Fruit fly (Drosophila melanogaster) whole organism, embryonic: ENCODE results near the gene GstT4.

ENCODE experiments used
- CG10366 ChIP-seq: fragments of 200-800 bp; sonication (Bioruptor generic); IDR thresholded peaks from 2 replicates; pipeline ENCODE4 v1.3.6; 2022; ENCODE audit warnings: missing biosample characterization, missing genetic modification characterization
- CG11504 ChIP-seq: fragments of 200-800 bp; sonication (Bioruptor generic); optimal IDR thresholded peaks from 3 replicates; lab custom pipeline; 2019; ENCODE audit warnings: missing biosample characterization, mild to moderate bottlenecking, missing genetic modification characterization, moderate library complexity
- CG14050 ChIP-seq: fragments of 200-800 bp; sonication (Bioruptor generic); IDR thresholded peaks from 3 replicates; pipeline ENCODE4 v1.3.6; 2022; ENCODE audit warnings: missing biosample characterization, missing genetic modification characterization
- CG14710 ChIP-seq: fragments of 200-800 bp; sonication (Bioruptor generic); optimal IDR thresholded peaks from 3 replicates; lab custom pipeline; 2019; ENCODE audit warnings: missing biosample characterization, mild to moderate bottlenecking, missing genetic modification characterization, moderate library complexity
- CG17912 ChIP-seq: fragments of 200-800 bp; sonication (Bioruptor generic); optimal IDR thresholded peaks from 2 replicates; lab custom pipeline; 2018; ENCODE audit warnings: missing biosample characterization, mild to moderate bottlenecking, missing genetic modification characterization
- CG2678 ChIP-seq: fragments of 200-800 bp; sonication (Bioruptor generic); optimal IDR thresholded peaks from 3 replicates; lab custom pipeline; 2019; ENCODE audit warnings: missing biosample characterization, mild to moderate bottlenecking, missing genetic modification characterization, moderate library complexity
- CG30020 ChIP-seq: fragments of 200-800 bp; optimal IDR thresholded peaks from 2 replicates; lab custom pipeline; 2019; ENCODE audit warnings: missing biosample characterization, mild to moderate bottlenecking, missing genetic modification characterization, moderate library complexity
- CG34422 ChIP-seq: fragments of 200-800 bp; sonication (Bioruptor generic); IDR thresholded peaks from 3 replicates; pipeline ENCODE4 v1.3.6; 2022; ENCODE audit warnings: missing biosample characterization, missing genetic modification characterization
- CG4282 ChIP-seq: fragments of 200-800 bp; sonication (Bioruptor generic); optimal IDR thresholded peaks from 2 replicates; lab custom pipeline; 2016; ENCODE audit warnings: missing biosample characterization, missing genetic modification characterization
- CG4617 ChIP-seq: fragments of 200-800 bp; sonication (Bioruptor generic); optimal IDR thresholded peaks from 3 replicates; lab custom pipeline; 2016; ENCODE audit warnings: missing biosample characterization, missing genetic modification characterization, borderline replicate concordance
- CG5245 ChIP-seq: fragments of 200-800 bp; sonication (Bioruptor generic); optimal IDR thresholded peaks from 3 replicates; lab custom pipeline; 2016; ENCODE audit warnings: missing biosample characterization, missing genetic modification characterization
- CG6254 ChIP-seq: fragments of 200-800 bp; sonication (Bioruptor generic); optimal IDR thresholded peaks from 3 replicates; lab custom pipeline; 2017; ENCODE audit warnings: mild to moderate bottlenecking, missing biosample characterization, missing genetic modification reagents, missing genetic modification characterization
- CG7271 ChIP-seq: fragments of 200-800 bp; sonication (Bioruptor generic); optimal IDR thresholded peaks from 2 replicates; lab custom pipeline; 2018; ENCODE audit warnings: missing biosample characterization, mild to moderate bottlenecking, missing genetic modification characterization, moderate library complexity
- CG7556 ChIP-seq: fragments of 200-800 bp; sonication (Bioruptor generic); optimal IDR thresholded peaks from 2 replicates; lab custom pipeline; 2017; ENCODE audit warnings: missing biosample characterization, mild to moderate bottlenecking, missing genetic modification characterization
- Chrac-16 ChIP-seq: fragments of 200-800 bp; sonication (Bioruptor generic); optimal IDR thresholded peaks from 3 replicates; lab custom pipeline; 2016; ENCODE audit warnings: missing biosample characterization, missing genetic modification characterization
- CkIIα-i1 ChIP-seq: fragments of 200-800 bp; sonication (Bioruptor generic); IDR thresholded peaks from 2 replicates; pipeline ENCODE4 v1.3.6; 2022; ENCODE audit warnings: missing biosample characterization, missing genetic modification characterization
- CrebB ChIP-seq: fragments of 200-800 bp; sonication (Bioruptor generic); optimal IDR thresholded peaks from 3 replicates; lab custom pipeline; 2018; ENCODE audit warnings: missing biosample characterization, mild to moderate bottlenecking, missing genetic modification characterization
- Dad ChIP-seq: fragments of 200-800 bp; sonication (Bioruptor generic); optimal IDR thresholded peaks from 3 replicates; lab custom pipeline; 2016; ENCODE audit warnings: missing biosample characterization, missing genetic modification characterization
- Deaf1 ChIP-seq: fragments of 200-800 bp; optimal IDR thresholded peaks from 3 replicates; lab custom pipeline; 2019; ENCODE audit warnings: missing biosample characterization, mild to moderate bottlenecking, missing genetic modification characterization, moderate library complexity
- Dp ChIP-seq: fragments of 200-800 bp; sonication (Bioruptor generic); optimal IDR thresholded peaks from 2 replicates; lab custom pipeline; 2018; ENCODE audit warnings: missing biosample characterization, mild to moderate bottlenecking, missing genetic modification characterization, moderate library complexity
- E2f1 ChIP-seq: fragments of 200-800 bp; sonication (Bioruptor generic); IDR thresholded peaks from 2 replicates; pipeline ENCODE4 v1.3.6; 2022; ENCODE audit warnings: missing biosample characterization, missing genetic modification characterization
- Fer3 ChIP-seq: fragments of 200-800 bp; sonication (Bioruptor generic); optimal IDR thresholded peaks from 2 replicates; lab custom pipeline; 2018; ENCODE audit warnings: missing biosample characterization, mild to moderate bottlenecking, missing genetic modification characterization, moderate library complexity
- Gug ChIP-seq: fragments of 200-800 bp; sonication (Bioruptor generic); IDR thresholded peaks from 4 replicates; pipeline ENCODE4 v1.3.6; 2022; ENCODE audit warnings: missing biosample characterization, missing genetic modification characterization
- H15 ChIP-seq: fragments of 200-800 bp; sonication (Bioruptor generic); IDR thresholded peaks from 3 replicates; pipeline ENCODE4 v1.3.6; 2022; ENCODE audit warnings: missing biosample characterization, missing genetic modification characterization
- Lhr ChIP-seq: fragments of 200-800 bp; sonication (Bioruptor generic); optimal IDR thresholded peaks from 3 replicates; lab custom pipeline; 2017; ENCODE audit warnings: mild to moderate bottlenecking, missing biosample characterization, missing genetic modification reagents, missing genetic modification characterization
- Max ChIP-seq: fragments of 200-800 bp; sonication (Bioruptor generic); optimal IDR thresholded peaks from 2 replicates; lab custom pipeline; 2016; ENCODE audit warnings: missing biosample characterization, mild to moderate bottlenecking, missing genetic modification characterization
- NC2α ChIP-seq: fragments of 200-800 bp; sonication (Bioruptor generic); optimal IDR thresholded peaks from 2 replicates; lab custom pipeline; 2016; ENCODE audit warnings: missing biosample characterization, missing genetic modification characterization
- Opbp ChIP-seq: fragments of 200-800 bp; sonication (Bioruptor generic); IDR thresholded peaks from 3 replicates; pipeline ENCODE4 v1.3.6; 2022; ENCODE audit warnings: missing biosample characterization, missing genetic modification characterization; ENCODE audit not compliant: partially characterized antibody
- Vsx1 ChIP-seq: fragments of 200-800 bp; sonication (Bioruptor generic); optimal IDR thresholded peaks from 2 replicates; lab custom pipeline; 2017; ENCODE audit warnings: missing biosample characterization, mild to moderate bottlenecking, missing genetic modification characterization, missing genetic modification reagents
- Xbp1 ChIP-seq: fragments of 200-800 bp; sonication (Bioruptor generic); optimal IDR thresholded peaks from 3 replicates; lab custom pipeline; 2016; ENCODE audit warnings: missing biosample characterization, mild to moderate bottlenecking, missing genetic modification characterization
- aop ChIP-seq: fragments of 200-800 bp; sonication (Bioruptor generic); IDR thresholded peaks from 2 replicates; pipeline ENCODE4 v1.3.6; 2022; ENCODE audit warnings: missing biosample characterization, missing genetic modification characterization
- ara ChIP-seq: fragments of 200-800 bp; sonication (Bioruptor generic); IDR thresholded peaks from 2 replicates; pipeline ENCODE4 v1.3.6; 2022; ENCODE audit warnings: missing biosample characterization, missing genetic modification characterization
- bbx ChIP-seq: fragments of 200-800 bp; sonication (Bioruptor generic); IDR thresholded peaks from 2 replicates; pipeline ENCODE4 v1.3.6; 2022; ENCODE audit warnings: missing biosample characterization, missing genetic modification characterization; ENCODE audit not compliant: partially characterized antibody
- caup ChIP-seq: fragments of 200-800 bp; sonication (Bioruptor generic); optimal IDR thresholded peaks from 3 replicates; lab custom pipeline; 2017; ENCODE audit warnings: missing biosample characterization, mild to moderate bottlenecking, missing genetic modification characterization, moderate library complexity; ENCODE audit not compliant: severe bottlenecking
- eve ChIP-seq, 2 experiments: fragments of >200 bp; optimal IDR thresholded peaks; 2 replicates each; lab custom pipeline; 2017; ENCODE audit warnings: missing biosample characterization in 2 of 2, missing genetic modification characterization in 2 of 2
- grau ChIP-seq: fragments of 200-800 bp; optimal IDR thresholded peaks from 3 replicates; lab custom pipeline; 2019; ENCODE audit warnings: missing biosample characterization, mild to moderate bottlenecking, missing genetic modification characterization, moderate library complexity
- hkb ChIP-seq, 2 experiments: fragments of 200-800 bp in 1 of 2; fragments of >200 bp in 1 of 2; sonication (Bioruptor generic) in 1 of 2; IDR thresholded peaks in 1 of 2; optimal IDR thresholded peaks in 1 of 2; 2 replicates each; pipeline versions ENCODE4 v1.3.6 to Lab custom; 2017 to 2022; ENCODE audit warnings: missing biosample characterization in 1 of 2, missing genetic modification characterization in 1 of 2
- inv ChIP-seq: fragments of 200-800 bp; sonication (Bioruptor generic); IDR thresholded peaks from 2 replicates; pipeline ENCODE4 v1.3.6; 2022; ENCODE audit warnings: missing biosample characterization, missing genetic modification characterization; ENCODE audit not compliant: partially characterized antibody
- nmo ChIP-seq: fragments of 200-800 bp; sonication (Bioruptor generic); optimal IDR thresholded peaks from 2 replicates; lab custom pipeline; 2018; ENCODE audit warnings: missing biosample characterization, mild to moderate bottlenecking, missing genetic modification characterization, moderate library complexity
- pzg ChIP-seq: fragments of 200-800 bp; sonication (Bioruptor generic); optimal IDR thresholded peaks from 3 replicates; lab custom pipeline; 2018; ENCODE audit warnings: missing biosample characterization, mild to moderate bottlenecking, missing genetic modification characterization, moderate library complexity
- sc ChIP-seq, 3 experiments: fragments of >200 bp in 2 of 3; fragments of 200-800 bp in 1 of 3; sonication (Bioruptor generic) in 1 of 3; optimal IDR thresholded peaks; 2 replicates in 2 of 3; 3 replicates in 1 of 3; lab custom pipeline; 2017; ENCODE audit warnings: mild to moderate bottlenecking in 1 of 3, missing biosample characterization in 1 of 3, missing genetic modification characterization in 1 of 3, missing genetic modification reagents in 1 of 3
- sna ChIP-seq: fragments of 200-800 bp; sonication (Bioruptor generic); IDR thresholded peaks from 2 replicates; pipeline ENCODE4 v1.3.6; 2022; ENCODE audit warnings: missing biosample characterization, missing genetic modification characterization; ENCODE audit not compliant: partially characterized antibody
- sqz ChIP-seq: fragments of 200-800 bp; sonication (Bioruptor generic); optimal IDR thresholded peaks from 3 replicates; lab custom pipeline; 2018; ENCODE audit warnings: missing biosample characterization, mild to moderate bottlenecking, missing genetic modification characterization
- stwl ChIP-seq: fragments of 200-800 bp; sonication (Bioruptor generic); optimal IDR thresholded peaks from 3 replicates; lab custom pipeline; 2018; ENCODE audit warnings: missing biosample characterization, mild to moderate bottlenecking, missing genetic modification characterization, moderate library complexity
- vvl ChIP-seq: fragments of 200-800 bp; sonication (Bioruptor generic); IDR thresholded peaks from 2 replicates; pipeline ENCODE4 v1.3.6; 2022; ENCODE audit warnings: missing biosample characterization, missing genetic modification characterization
- wdn ChIP-seq: fragments of 200-800 bp; sonication (Bioruptor generic); IDR thresholded peaks from 2 replicates; pipeline ENCODE4 v1.3.6; 2022; ENCODE audit warnings: missing biosample characterization, missing genetic modification characterization
- yki ChIP-seq: fragments of >200 bp; optimal IDR thresholded peaks from 3 replicates; lab custom pipeline; 2018
- zf30C ChIP-seq: fragments of 200-800 bp; sonication (Bioruptor generic); optimal IDR thresholded peaks from 3 replicates; lab custom pipeline; 2018; ENCODE audit warnings: missing biosample characterization, mild to moderate bottlenecking, missing genetic modification characterization

GstT4 gene

dm6 chrX:13384583-13385342 lies 19.8 kb upstream of the GstT4 start, which contains the start of the genes Rbp1-like and Tim9a (continued):
- no peak for TF ChIP-seq E2f1 (GFP tag; lab: Robert Waterston, UW)
- no peak for TF ChIP-seq zf30C (GFP tag; lab: Kevin White, UChicago)
- TF ChIP-seq bbx (GFP tag; lab: Robert Waterston, UW): 0 out of 2 replicates have a peak, but pooled peaks have one; percentile 17
- TF ChIP-seq CkIIα-i1 (GFP tag; lab: Robert Waterston, UW): no peak
- TF ChIP-seq vvl (GFP tag; lab: Robert Waterston, UW): no peak
- no peak for TF ChIP-seq wdn (GFP tag; lab: Robert Waterston, UW)
- peak; percentile 22 for TF ChIP-seq Vsx1
- TF ChIP-seq pzg (GFP tag; lab: Kevin White, UChicago): peak; percentile 49
- TF ChIP-seq CG14050 (GFP tag; lab: Robert Waterston, UW): no peak
- TF ChIP-seq stwl (tag; lab: Kevin White, UChicago): peak; percentile 65
- TF ChIP-seq Dad (GFP tag; lab: Kevin White, UChicago): no peak
- TF ChIP-seq CG4282 (GFP tag; lab: Kevin White, UChicago): no peak
- no peak for TF ChIP-seq sc (optimal IDR thresholded peaks at IDR 0.05; lab: Kevin White, UChicago)
- no peak for TF ChIP-seq sc (GFP tag; optimal IDR thresholded peaks at IDR 0.05; lab: Kevin White, UChicago)
- no peak for TF ChIP-seq ara (GFP tag; lab: Robert Waterston, UW)
- no peak for TF ChIP-seq hkb (optimal IDR thresholded peaks at IDR 0.05; lab: Kevin White, UChicago)
- no peak for TF ChIP-seq hkb (GFP tag; IDR thresholded peaks at IDR 0.05; lab: Robert Waterston, UW)
- TF ChIP-seq Chrac-16 (GFP tag; lab: Kevin White, UChicago): peak; percentile 4
- TF ChIP-seq Lhr (GFP tag; lab: Kevin White, UChicago): peak; percentile 39
- TF ChIP-seq H15 (GFP tag; lab: Robert Waterston, UW): no peak
- peak; percentile 76 for TF ChIP-seq inv
- TF ChIP-seq CG7556: peak; percentile 41
- TF ChIP-seq CG17912 (GFP tag; lab: Kevin White, UChicago): no peak
- peak in 1 of 2 experiments; percentile 79 for TF ChIP-seq eve (GFP tag; optimal IDR thresholded peaks at IDR 0.05; lab: Kevin White, UChicago)
- no peak for TF ChIP-seq yki (lab: Kevin White, UChicago)
- TF ChIP-seq Fer3 (tag; lab: Kevin White, UChicago): peak; percentile 17
- TF ChIP-seq grau (tag; lab: Kevin White, UChicago): peak; percentile 54
- TF ChIP-seq CG34422 (GFP tag; lab: Robert Waterston, UW): no peak
- TF ChIP-seq nmo: peak; percentile 66
- no peak for TF ChIP-seq CG10366 (GFP tag; lab: Robert Waterston, UW)
- no peak for TF ChIP-seq CG11504
- peak; percentile 9 for TF ChIP-seq Deaf1 (tag; lab: Kevin White, UChicago)
- TF ChIP-seq Max (GFP tag; lab: Kevin White, UChicago): peak; percentile 39
- peak; percentile 50 for TF ChIP-seq CG4617 (GFP tag; lab: Kevin White, UChicago)
- TF ChIP-seq Gug: no peak; the same call in 3 of the 4 replicates
- TF ChIP-seq CrebB (tag; lab: Kevin White, UChicago): no peak
- TF ChIP-seq NC2α (GFP tag; lab: Kevin White, UChicago): no peak
- TF ChIP-seq caup (GFP tag; lab: Kevin White, UChicago): peak; percentile 37
- no peak for TF ChIP-seq CG6254 (GFP tag; lab: Kevin White, UChicago)
- TF ChIP-seq aop (GFP tag; lab: Robert Waterston, UW): no peak
- peak; percentile 83 for TF ChIP-seq CG14710
- peak; percentile 67 for TF ChIP-seq sqz (GFP tag; lab: Kevin White, UChicago)
- peak; percentile 62; the same call in 1 of the 2 replicates for TF ChIP-seq sna (GFP tag; lab: Robert Waterston, UW)
- peak; percentile 47 for TF ChIP-seq Dp
- peak; percentile 55 for TF ChIP-seq CG2678 (tag; lab: Kevin White, UChicago)
- no peak for TF ChIP-seq CG5245
- peak; percentile 59; the same call in 2 of the 3 replicates for TF ChIP-seq Opbp
- peak; percentile 30 for TF ChIP-seq Xbp1 (GFP tag; lab: Kevin White, UChicago)
- TF ChIP-seq CG30020 (tag; lab: Kevin White, UChicago): peak; percentile 51
- peak; percentile 36 for TF ChIP-seq CG7271
